Worm (Caenorhabditis elegans) whole organism, L4/young adult: ENCODE data around the gene srbc-38.

ENCODE experiments used
- W03F9.2 ChIP-seq: fragments of 150-350 bp; optimal IDR thresholded peaks from 2 replicates; lab custom pipeline; 2014; ENCODE audit warnings: missing biosample characterization, missing genetic modification characterization
- dao-5 ChIP-seq: sonication (generic microtip); optimal IDR thresholded peaks from 2 replicates; lab custom pipeline; 2016; ENCODE audit warnings: missing genotype, missing genetic modification characterization, moderate library complexity, missing compliant biosample characterization
- him-1 ChIP-seq: sonication (generic microtip); optimal IDR thresholded peaks from 2 replicates; lab custom pipeline; 2016; ENCODE audit warnings: missing genotype, missing genetic modification reagents, missing genetic modification characterization, missing compliant biosample characterization

The srbc-38 gene

ce11 chrV:706918-707317 lies at the start of gene srbc-38:
Gene srbc-38, plus strand, starts transcription at chrV:707218.
- TF ChIP-seq dao-5 (tag; lab: Kevin White, UChicago) (no peak), W03F9.2 (tag; lab: Kevin White, UChicago) (no peak), him-1 (tag; lab: Kevin White, UChicago) (no peak)

ce11 chrV:657678-658077 lies 49.3 kb upstream of the srbc-38 start, which contains the start of gene srh-246:
Gene srh-246, minus strand, starts transcription at chrV:657778.
- TF ChIP-seq dao-5 (tag; lab: Kevin White, UChicago) = no peak

- no peak for TF ChIP-seq dao-5 (tag; lab: Kevin White, UChicago)
- no peak for TF ChIP-seq him-1 (tag; lab: Kevin White, UChicago)
- no peak for TF ChIP-seq W03F9.2 (tag; lab: Kevin White, UChicago)
Observed at ce11 chrV:660210-660609, 46.8 kb upstream of the srbc-38 start, which contains the start of gene F31F4.17. Gene F31F4.17, minus strand, starts transcription at chrV:660310.

ce11 chrV:664337-664847 lies 42.6 kb upstream of the srbc-38 start, which contains the start of the genes F31F4.11 and srh-266:
Gene F31F4.11, minus strand, starts transcription at chrV:664437.
Gene srh-266, plus strand, starts transcription at chrV:664797.
- TF ChIP-seq him-1 (tag; lab: Kevin White, UChicago) (no peak), W03F9.2 (tag; lab: Kevin White, UChicago) (no peak), dao-5 (tag; lab: Kevin White, UChicago) (no peak)

- TF ChIP-seq W03F9.2 (tag; lab: Kevin White, UChicago) = no peak
- no peak for TF ChIP-seq him-1 (tag; lab: Kevin White, UChicago)
- no peak for TF ChIP-seq dao-5 (tag; lab: Kevin White, UChicago)
Observed at ce11 chrV:667459-667858, 39.6 kb upstream of the srbc-38 start, which contains the start of gene nhr-180. Gene nhr-180, minus strand, starts transcription at chrV:667510.

- TF ChIP-seq W03F9.2 (tag; lab: Kevin White, UChicago) = no peak
- TF ChIP-seq him-1 (tag; lab: Kevin White, UChicago) = no peak
- no peak for TF ChIP-seq dao-5 (tag; lab: Kevin White, UChicago)
Observed at ce11 chrV:671342-671741, 35.7 kb upstream of the srbc-38 start, which contains the start of gene sru-24. Gene sru-24, minus strand, starts transcription at chrV:671442.

- TF ChIP-seq W03F9.2 (tag; lab: Kevin White, UChicago) (no peak), him-1 (tag; lab: Kevin White, UChicago) (no peak), dao-5 (tag; lab: Kevin White, UChicago) (no peak)
Observed at ce11 chrV:674213-674612, 32.8 kb upstream of the srbc-38 start, which contains the start of gene sru-25. Gene sru-25, minus strand, starts transcription at chrV:674313.

- no peak for TF ChIP-seq W03F9.2 (tag; lab: Kevin White, UChicago)
- TF ChIP-seq dao-5 (tag; lab: Kevin White, UChicago) = no peak
- no peak for TF ChIP-seq him-1 (tag; lab: Kevin White, UChicago)
Observed at ce11 chrV:676090-676489, 30.9 kb upstream of the srbc-38 start.

ce11 chrV:676550-677084 lies 30.4 kb upstream of the srbc-38 start, which contains the start of the genes fbxa-72 and srx-21:
Gene fbxa-72, minus strand, starts transcription at chrV:676753.
Gene srx-21, plus strand, starts transcription at chrV:677034.
- TF ChIP-seq W03F9.2 (tag; lab: Kevin White, UChicago) = peak; percentile 4
- no peak for TF ChIP-seq him-1 (tag; lab: Kevin White, UChicago)
- no peak for TF ChIP-seq dao-5 (tag; lab: Kevin White, UChicago)

ce11 chrV:679663-680062 lies 27.4 kb upstream of the srbc-38 start, which contains the start of gene srx-22:
Gene srx-22, plus strand, starts transcription at chrV:679963.
- no peak for TF ChIP-seq him-1 (tag; lab: Kevin White, UChicago)
- TF ChIP-seq dao-5 (tag; lab: Kevin White, UChicago) = no peak
- no peak for TF ChIP-seq W03F9.2 (tag; lab: Kevin White, UChicago)

- no peak for TF ChIP-seq W03F9.2 (tag; lab: Kevin White, UChicago)
- no peak for TF ChIP-seq dao-5 (tag; lab: Kevin White, UChicago)
- no peak for TF ChIP-seq him-1 (tag; lab: Kevin White, UChicago)
Observed at ce11 chrV:682031-682430, 25.0 kb upstream of the srbc-38 start, which contains the start of gene srx-23. Gene srx-23, plus strand, starts transcription at chrV:682331.

ce11 chrV:683858-684257 lies 23.2 kb upstream of the srbc-38 start, which contains the start of gene F31F4.1:
Gene F31F4.1, plus strand, starts transcription at chrV:684060.
- TF ChIP-seq W03F9.2 (tag; lab: Kevin White, UChicago) = no peak
- no peak for TF ChIP-seq him-1 (tag; lab: Kevin White, UChicago)
- TF ChIP-seq dao-5 (tag; lab: Kevin White, UChicago) = no peak

ce11 chrV:687384-687783 lies 19.6 kb upstream of the srbc-38 start, which contains the start of gene H25P19.1:
Gene H25P19.1, plus strand, starts transcription at chrV:687684.
- TF ChIP-seq him-1 (tag; lab: Kevin White, UChicago) = no peak
- no peak for TF ChIP-seq dao-5 (tag; lab: Kevin White, UChicago)
- no peak for TF ChIP-seq W03F9.2 (tag; lab: Kevin White, UChicago)
